Worm (Caenorhabditis elegans) whole organism, mixed stage, embryonic: ENCODE data around the gene F17A9.5.

Experiments
- M03D4.4 ChIP-seq: sonication (generic microtip); optimal IDR thresholded peaks from 2 replicates; lab custom pipeline; 2017; ENCODE audit warnings: mild to moderate bottlenecking, missing genetic modification characterization, missing compliant biosample characterization
- bed-3 ChIP-seq: fragments of 200-800 bp; sonication (Bioruptor generic); optimal IDR thresholded peaks from 3 replicates; lab custom pipeline; 2018; ENCODE audit warnings: mild to moderate bottlenecking, missing genetic modification characterization, moderate library complexity, missing compliant biosample characterization
- blmp-1 ChIP-seq: fragments of 150-350 bp; optimal IDR thresholded peaks from 2 replicates; lab custom pipeline; 2014; ENCODE audit warnings: missing biosample characterization, missing genetic modification characterization
- ceh-39 ChIP-seq: fragments of 150-350 bp; optimal IDR thresholded peaks from 2 replicates; lab custom pipeline; 2014; ENCODE audit warnings: missing biosample characterization, missing genetic modification characterization
- ceh-43 ChIP-seq: fragments of 200-800 bp; sonication (Bioruptor generic); optimal IDR thresholded peaks from 2 replicates; lab custom pipeline; 2018; ENCODE audit warnings: mild to moderate bottlenecking, missing genetic modification characterization, moderate library complexity, missing compliant biosample characterization
- ceh-83 ChIP-seq: fragments of 200-800 bp; sonication (Bioruptor generic); optimal IDR thresholded peaks from 2 replicates; lab custom pipeline; 2018; ENCODE audit warnings: mild to moderate bottlenecking, missing genetic modification characterization, missing compliant biosample characterization
- ces-1 ChIP-seq: fragments of 150-350 bp; optimal IDR thresholded peaks from 2 replicates; lab custom pipeline; 2014; ENCODE audit warnings: missing biosample characterization, missing genetic modification reagents, missing genetic modification characterization
- cnd-1 ChIP-seq: fragments of 200-800 bp; sonication (Bioruptor generic); optimal IDR thresholded peaks from 2 replicates; lab custom pipeline; 2018; ENCODE audit warnings: mild to moderate bottlenecking, missing genetic modification characterization, missing compliant biosample characterization
- drap-1 ChIP-seq: fragments of 200-800 bp; sonication (Bioruptor generic); optimal IDR thresholded peaks from 3 replicates; lab custom pipeline; 2018; ENCODE audit warnings: mild to moderate bottlenecking, missing genetic modification characterization, missing compliant biosample characterization
- elt-1 ChIP-seq: sonication (generic microtip); optimal IDR thresholded peaks from 2 replicates; lab custom pipeline; 2017; ENCODE audit warnings: missing genetic modification characterization, mild to moderate bottlenecking, missing compliant biosample characterization, antibody characterized with exemption, moderate library complexity, borderline replicate concordance; ENCODE audit not compliant: insufficient read depth
- elt-3 ChIP-seq: fragments of 150-350 bp; optimal IDR thresholded peaks from 2 replicates; lab custom pipeline; 2014; ENCODE audit warnings: missing biosample characterization, missing genetic modification characterization
- flh-1 ChIP-seq: fragments of 200-800 bp; sonication (Bioruptor generic); optimal IDR thresholded peaks from 2 replicates; lab custom pipeline; 2018; ENCODE audit warnings: mild to moderate bottlenecking, missing genetic modification characterization, moderate library complexity, missing compliant biosample characterization
- ham-2 ChIP-seq: fragments of 200-800 bp; sonication (Bioruptor generic); optimal IDR thresholded peaks from 2 replicates; lab custom pipeline; 2018; ENCODE audit warnings: mild to moderate bottlenecking, missing genetic modification characterization, missing compliant biosample characterization
- hlh-1 ChIP-seq: fragments of 150-350 bp; optimal IDR thresholded peaks from 2 replicates; lab custom pipeline; 2014; ENCODE audit warnings: missing biosample characterization, missing genetic modification reagents, missing genetic modification characterization
- lin-13 ChIP-seq: fragments of 150-350 bp; optimal IDR thresholded peaks from 2 replicates; lab custom pipeline; 2014; ENCODE audit warnings: missing biosample characterization, missing genetic modification characterization
- lin-32 ChIP-seq: fragments of 200-800 bp; sonication (Bioruptor generic); optimal IDR thresholded peaks from 2 replicates; lab custom pipeline; 2018; ENCODE audit warnings: mild to moderate bottlenecking, missing genetic modification characterization, missing compliant biosample characterization
- lsy-2 ChIP-seq: fragments of 150-350 bp; optimal IDR thresholded peaks from 2 replicates; lab custom pipeline; 2014; ENCODE audit warnings: missing biosample characterization, missing genetic modification characterization
- mab-5 ChIP-seq: fragments of 150-350 bp; optimal IDR thresholded peaks from 2 replicates; lab custom pipeline; 2014; ENCODE audit warnings: missing biosample characterization, missing genetic modification characterization
- mep-1 ChIP-seq: fragments of 150-350 bp; optimal IDR thresholded peaks from 2 replicates; lab custom pipeline; 2017; ENCODE audit warnings: missing biosample characterization, missing genetic modification reagents, missing genetic modification characterization, inconsistent platforms
- mls-2 ChIP-seq: sonication (generic microtip); optimal IDR thresholded peaks from 2 replicates; lab custom pipeline; 2016; ENCODE audit warnings: mild to moderate bottlenecking, missing genetic modification characterization, moderate library complexity, missing compliant biosample characterization
- nhr-12 ChIP-seq: fragments of 150-350 bp; optimal IDR thresholded peaks from 2 replicates; lab custom pipeline; 2014; ENCODE audit warnings: missing biosample characterization, missing genetic modification characterization
- nhr-2 ChIP-seq: fragments of 150-350 bp; optimal IDR thresholded peaks from 2 replicates; lab custom pipeline; 2014; ENCODE audit warnings: missing biosample characterization, missing genetic modification characterization
- nhr-237 ChIP-seq: fragments of 150-350 bp; optimal IDR thresholded peaks from 2 replicates; lab custom pipeline; 2014; ENCODE audit warnings: missing biosample characterization, missing genetic modification characterization
- nhr-28 ChIP-seq: fragments of 150-350 bp; optimal IDR thresholded peaks from 2 replicates; lab custom pipeline; 2014; ENCODE audit warnings: missing biosample characterization, missing genetic modification characterization
- nhr-76 ChIP-seq: sonication (generic microtip); optimal IDR thresholded peaks from 2 replicates; lab custom pipeline; 2017; ENCODE audit warnings: missing biosample characterization, missing genetic modification characterization
- pha-4 ChIP-seq: fragments of 150-350 bp; optimal IDR thresholded peaks from 2 replicates; lab custom pipeline; 2018; ENCODE audit warnings: missing biosample characterization, missing genetic modification reagents, missing genetic modification characterization
- sem-2 ChIP-seq: fragments of 200-800 bp; sonication (Bioruptor generic); optimal IDR thresholded peaks from 2 replicates; lab custom pipeline; 2018; ENCODE audit warnings: mild to moderate bottlenecking, missing genetic modification characterization, missing compliant biosample characterization
- snpc-4 ChIP-seq: fragments of 150-350 bp; optimal IDR thresholded peaks from 2 replicates; lab custom pipeline; 2014; ENCODE audit warnings: missing biosample characterization, missing genetic modification characterization
- sptf-1 ChIP-seq: sonication (generic microtip); optimal IDR thresholded peaks from 2 replicates; lab custom pipeline; 2017; ENCODE audit warnings: mild to moderate bottlenecking, missing genetic modification characterization, moderate library complexity, missing compliant biosample characterization
- tbx-8 ChIP-seq: fragments of 200-800 bp; sonication (Bioruptor generic); optimal IDR thresholded peaks from 2 replicates; lab custom pipeline; 2018; ENCODE audit warnings: mild to moderate bottlenecking, missing genetic modification characterization, moderate library complexity, missing compliant biosample characterization
- unc-120 ChIP-seq: sonication (generic microtip); optimal IDR thresholded peaks from 2 replicates; lab custom pipeline; 2017; ENCODE audit warnings: missing genetic modification characterization, missing compliant biosample characterization; ENCODE audit not compliant: poor library complexity, severe bottlenecking
- unc-39 ChIP-seq: fragments of 150-350 bp; optimal IDR thresholded peaks from 2 replicates; lab custom pipeline; 2014; ENCODE audit warnings: missing biosample characterization, missing genetic modification characterization
- unc-62 ChIP-seq: fragments of 150-350 bp; optimal IDR thresholded peaks from 2 replicates; lab custom pipeline; 2014; ENCODE audit warnings: missing biosample characterization, missing genetic modification reagents, missing genetic modification characterization
- zip-8 ChIP-seq: fragments of 150-350 bp; optimal IDR thresholded peaks from 2 replicates; lab custom pipeline; 2014; ENCODE audit warnings: missing biosample characterization, missing genetic modification characterization
- ztf-11 ChIP-seq: fragments of 150-350 bp; optimal IDR thresholded peaks from 2 replicates; lab custom pipeline; 2014; ENCODE audit warnings: missing biosample characterization, missing genetic modification characterization

Gene F17A9.5

DNA sequence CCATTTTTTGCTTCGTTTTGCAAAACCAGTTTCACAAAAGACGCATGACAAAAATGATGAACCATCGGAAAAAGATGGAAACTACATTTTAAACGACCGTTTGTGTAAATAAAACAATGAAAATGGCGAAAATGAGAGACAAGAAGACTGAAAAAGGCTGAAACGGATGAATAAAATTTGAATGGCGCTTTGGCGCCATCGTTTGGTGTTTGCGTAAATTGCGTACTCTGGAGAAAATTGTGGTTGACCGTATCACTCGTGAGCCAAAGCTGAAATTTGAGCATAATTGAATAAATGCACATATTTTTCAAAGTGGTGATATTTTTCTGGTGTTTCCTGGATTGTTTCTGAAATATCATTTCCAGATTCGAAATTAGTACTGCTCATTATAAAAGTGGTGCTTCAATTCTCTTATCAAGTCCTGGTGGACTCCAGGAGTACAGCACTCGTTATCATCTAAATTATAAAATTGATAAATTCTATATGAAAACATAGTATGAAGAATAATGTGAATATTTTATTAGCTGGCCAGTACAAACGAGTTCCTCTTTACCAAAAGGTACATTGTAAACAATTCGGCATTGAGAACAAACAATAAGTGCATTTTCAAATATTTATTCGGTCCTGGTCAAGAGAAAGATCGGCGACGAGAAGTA lies 11.4 kb downstream of the F17A9.5 start:
- TF ChIP-seq ztf-11 (tag; lab: Kevin White, UChicago) (no peak), ces-1 (GFP tag; lab: Kevin White, UChicago) (no peak), pha-4 (tag; lab: Kevin White, UChicago) (peak; percentile 23)

DNA sequence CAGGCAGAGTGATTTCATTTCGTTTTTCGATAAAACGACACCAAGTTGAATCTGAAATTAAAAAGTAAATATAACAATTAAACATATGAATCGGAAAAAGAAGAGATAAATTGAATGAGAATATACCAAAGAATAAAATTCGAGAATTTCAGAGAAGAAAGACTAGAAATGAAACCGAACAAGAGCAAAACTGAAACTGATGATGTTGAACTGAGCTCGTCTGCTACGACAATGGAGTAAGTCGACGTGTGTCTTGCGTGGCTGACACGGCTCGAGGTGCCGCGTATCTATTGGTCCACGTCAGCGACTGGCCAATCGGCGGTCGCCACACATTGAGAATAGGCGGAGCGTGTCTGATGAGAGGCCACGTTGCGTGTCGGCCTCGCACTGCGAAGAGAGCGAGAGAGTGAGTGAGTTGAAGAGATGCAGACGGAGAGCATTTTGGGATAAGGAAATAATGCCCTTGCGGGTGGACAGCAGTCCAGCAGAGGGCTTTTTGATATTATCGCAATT lies 12.2 kb downstream of the F17A9.5 start, which contains the start of gene crt-1:
TSS of gene crt-1 (minus strand) at position 51 of the 513 bp plus-strand sequence.
- TF ChIP-seq mep-1 (tag; lab: Kevin White, UChicago) = peak; percentile 76
- TF ChIP-seq lin-32 = no peak
- TF ChIP-seq ham-2 = peak; percentile 13
- TF ChIP-seq ceh-43 (GFP tag; lab: Kevin White, UChicago) = peak; percentile 21
- peak; percentile 42 for TF ChIP-seq nhr-2 (tag; lab: Kevin White, UChicago)
- no peak for TF ChIP-seq elt-3 (tag; lab: Kevin White, UChicago)
- no peak for TF ChIP-seq nhr-12 (tag; lab: Kevin White, UChicago)
- peak; percentile 19 for TF ChIP-seq hlh-1
- no peak for TF ChIP-seq snpc-4 (tag; lab: Kevin White, UChicago)
- TF ChIP-seq pha-4 (tag; lab: Kevin White, UChicago) = peak; percentile 92
- TF ChIP-seq nhr-237 (tag; lab: Kevin White, UChicago) = no peak
- no peak for TF ChIP-seq M03D4.4 (tag; lab: Kevin White, UChicago)
- TF ChIP-seq sptf-1 (tag; lab: Kevin White, UChicago) = peak; percentile 76
- TF ChIP-seq bed-3 = no peak
- TF ChIP-seq ceh-39 = peak; percentile 95
- TF ChIP-seq ceh-83 (GFP tag; lab: Kevin White, UChicago) = no peak
- TF ChIP-seq mab-5 = no peak
- TF ChIP-seq unc-62 (GFP tag; lab: Kevin White, UChicago) = peak; percentile 77
- TF ChIP-seq sem-2 (GFP tag; lab: Kevin White, UChicago) = no peak
- no peak for TF ChIP-seq ztf-11 (tag; lab: Kevin White, UChicago)
- no peak for TF ChIP-seq nhr-28 (tag; lab: Kevin White, UChicago)
- TF ChIP-seq elt-1 (tag; lab: Kevin White, UChicago) = peak; percentile 79
- TF ChIP-seq cnd-1 (tag; lab: Kevin White, UChicago) = peak; percentile 59
- TF ChIP-seq nhr-76 (tag; lab: Kevin White, UChicago) = no peak
- TF ChIP-seq tbx-8 (GFP tag; lab: Kevin White, UChicago) = no peak
- peak; percentile 70 for TF ChIP-seq unc-120 (tag; lab: Kevin White, UChicago)
- peak; percentile 43 for TF ChIP-seq mls-2
- TF ChIP-seq flh-1 = no peak
- TF ChIP-seq zip-8 (tag; lab: Kevin White, UChicago) = peak; percentile 24
- TF ChIP-seq blmp-1 (tag; lab: Kevin White, UChicago) = no peak
- TF ChIP-seq drap-1 (GFP tag; lab: Kevin White, UChicago) = peak; percentile 56
- TF ChIP-seq lin-13 (tag; lab: Kevin White, UChicago) = peak; percentile 95
- peak; percentile 90 for TF ChIP-seq lsy-2 (tag; lab: Kevin White, UChicago)
- TF ChIP-seq ces-1 (GFP tag; lab: Kevin White, UChicago) = peak; percentile 61
- no peak for TF ChIP-seq unc-39 (tag; lab: Kevin White, UChicago)

DNA sequence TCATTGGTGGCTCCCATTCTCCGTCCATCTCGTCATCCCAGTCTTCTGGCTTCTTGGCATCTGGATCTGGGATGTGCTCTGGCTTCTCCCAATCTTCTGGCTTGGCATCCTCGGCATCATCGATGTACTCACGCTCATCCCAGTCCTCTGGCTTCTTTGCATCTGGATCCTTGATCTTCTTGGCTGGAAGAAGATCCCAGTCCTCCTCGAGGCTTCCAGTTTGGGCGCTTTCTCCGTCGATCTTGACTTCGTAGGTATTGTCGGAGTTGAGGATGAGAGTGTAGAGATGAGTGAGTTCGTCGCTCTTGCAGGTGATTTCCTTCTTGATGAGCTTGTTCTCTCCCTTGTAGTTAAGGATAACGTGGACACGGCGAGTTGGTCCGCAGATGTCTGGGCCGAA lies 13.2 kb downstream of the F17A9.5 start:
- TF ChIP-seq sem-2 (GFP tag; lab: Kevin White, UChicago) (no peak), lin-32 (no peak), mls-2 (no peak), tbx-8 (GFP tag; lab: Kevin White, UChicago) (no peak), nhr-237 (tag; lab: Kevin White, UChicago) (no peak), drap-1 (GFP tag; lab: Kevin White, UChicago) (no peak), elt-3 (tag; lab: Kevin White, UChicago) (no peak), ceh-39 (no peak), M03D4.4 (tag; lab: Kevin White, UChicago) (no peak), ceh-83 (GFP tag; lab: Kevin White, UChicago) (no peak), mep-1 (tag; lab: Kevin White, UChicago) (no peak), elt-1 (tag; lab: Kevin White, UChicago) (no peak), ztf-11 (tag; lab: Kevin White, UChicago) (no peak), pha-4 (tag; lab: Kevin White, UChicago) (no peak), unc-39 (tag; lab: Kevin White, UChicago) (no peak)
